Worm (Caenorhabditis elegans): ENCODE data around the gene ubc-24.

Gene ubc-24

ce11 chrII:8396041-8396440, 9.4 kb upstream of the ubc-24 start, which contains the start of gene F49E12.7:
Gene F49E12.7 (minus strand): TSS chrII:8396141.
- TF ChIP-seq zag-1 (tag; optimal IDR thresholded peaks at IDR 0.05), result no peak

ce11 chrII:8399064-8399463, 6.3 kb upstream of the ubc-24 start, which contains the start of gene dod-23:
Gene dod-23 (minus strand): TSS chrII:8399164.
- TF ChIP-seq nhr-23 (tag; optimal IDR thresholded peaks at IDR 0.05) (no peak), lin-13 (GFP tag; optimal IDR thresholded peaks at IDR 0.05) (no peak), sem-4 (tag; optimal IDR thresholded peaks at IDR 0.05) (no peak), gmeb-1 (tag; optimal IDR thresholded peaks at IDR 0.05) (no peak), nhr-237 (tag; optimal IDR thresholded peaks at IDR 0.05) (no peak), lin-11 (tag; optimal IDR thresholded peaks at IDR 0.05) (no peak), Y55F3AM.14 (GFP tag; optimal IDR thresholded peaks at IDR 0.05) (no peak), elt-1 (tag; optimal IDR thresholded peaks at IDR 0.05) (no peak), aly-2 (tag; optimal IDR thresholded peaks at IDR 0.05) (no peak)

DNA sequence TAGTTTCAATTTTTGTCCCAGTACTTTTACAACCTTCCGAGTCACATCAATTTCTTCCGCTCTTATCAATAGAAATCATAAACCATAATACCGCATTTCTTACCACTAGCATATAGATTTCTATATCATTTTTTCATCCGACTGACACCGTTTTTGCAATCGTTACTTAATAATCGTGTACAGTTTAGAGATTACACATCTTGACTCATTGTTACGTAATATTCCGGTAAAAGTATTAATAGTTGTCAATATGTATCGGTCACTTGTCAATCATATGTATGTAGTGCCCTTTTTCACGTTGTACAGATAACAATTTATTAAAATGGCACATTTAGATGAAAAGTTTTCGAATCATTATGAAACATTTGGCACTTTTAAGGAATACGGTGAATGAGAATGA, 5.4 kb upstream of the ubc-24 start:
- peak; percentile 30 for TF ChIP-seq fos-1 (tag; optimal IDR thresholded peaks at IDR 0.05)
- TF ChIP-seq elt-1 (tag; optimal IDR thresholded peaks at IDR 0.05), result no peak

DNA sequence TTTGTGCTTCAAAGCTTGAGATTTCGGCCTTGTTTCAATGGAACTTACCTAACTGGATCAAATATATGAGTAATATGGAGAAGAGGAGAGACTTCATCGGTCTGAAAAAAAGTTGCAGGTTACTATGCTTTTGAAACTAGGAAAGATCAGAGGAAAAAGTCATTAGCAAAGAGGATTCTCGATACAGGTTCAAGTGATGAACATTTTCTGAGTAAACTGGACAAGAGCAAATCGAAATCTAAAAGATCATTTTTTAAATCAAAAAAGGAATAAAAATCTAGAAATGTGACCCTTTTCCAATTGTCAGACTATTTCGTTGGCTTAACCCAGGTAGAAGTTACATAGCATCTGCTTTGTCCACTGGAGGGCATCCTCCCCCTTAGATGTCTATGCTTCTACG, 655 bp upstream of the ubc-24 start, which contains the start of gene skpo-1:
Gene skpo-1 (minus strand): TSS at position 101 of the 400 bp plus-strand sequence.
- no peak for TF ChIP-seq dmd-4 (tag; optimal IDR thresholded peaks at IDR 0.05)
- TF ChIP-seq nhr-21 (tag; optimal IDR thresholded peaks at IDR 0.05), result no peak
- TF ChIP-seq mbf-1 (tag; optimal IDR thresholded peaks at IDR 0.05), result no peak
- TF ChIP-seq gmeb-1 (tag; optimal IDR thresholded peaks at IDR 0.05), result no peak
- TF ChIP-seq nhr-77 (tag; optimal IDR thresholded peaks at IDR 0.05), result no peak
- TF ChIP-seq ztf-11 (tag; optimal IDR thresholded peaks at IDR 0.05), result no peak
- no peak for TF ChIP-seq crh-2 (tag; optimal IDR thresholded peaks at IDR 0.05)
- no peak for TF ChIP-seq nhr-12 (tag; optimal IDR thresholded peaks at IDR 0.05)
- TF ChIP-seq sma-3 (GFP tag; optimal IDR thresholded peaks at IDR 0.05), result no peak
- no peak for TF ChIP-seq lin-11 (tag; optimal IDR thresholded peaks at IDR 0.05)

- TF ChIP-seq lin-11 (tag; optimal IDR thresholded peaks at IDR 0.05) (no peak), blmp-1 (tag; optimal IDR thresholded peaks at IDR 0.05; ENCODE audit: insufficient read depth) (no peak), alr-1 (tag; optimal IDR thresholded peaks at IDR 0.05) (no peak), sem-4 (tag; optimal IDR thresholded peaks at IDR 0.05) (no peak), nhr-77 (tag; optimal IDR thresholded peaks at IDR 0.05) (no peak), elt-1 (tag; optimal IDR thresholded peaks at IDR 0.05) (no peak), fos-1 (tag; optimal IDR thresholded peaks at IDR 0.05) (no peak), Y55F3AM.14 (GFP tag; optimal IDR thresholded peaks at IDR 0.05) (no peak), unc-39 (tag; optimal IDR thresholded peaks at IDR 0.05) (no peak), lsy-2 (tag; optimal IDR thresholded peaks at IDR 0.05) (no peak), nhr-11 (tag; optimal IDR thresholded peaks at IDR 0.05) (no peak), unc-55 (GFP tag; optimal IDR thresholded peaks at IDR 0.05) (no peak), egl-27 (tag; optimal IDR thresholded peaks at IDR 0.05) (no peak), ZK546.5 (tag; optimal IDR thresholded peaks at IDR 0.05) (no peak), ceh-16 (tag; optimal IDR thresholded peaks at IDR 0.05) (no peak), gmeb-1 (tag; optimal IDR thresholded peaks at IDR 0.05) (no peak), peb-1 (tag; optimal IDR thresholded peaks at IDR 0.05) (no peak), sma-9 (GFP tag; optimal IDR thresholded peaks at IDR 0.05) (no peak), sma-9 (tag; optimal IDR thresholded peaks at IDR 0.05) (no peak), mbf-1 (tag; optimal IDR thresholded peaks at IDR 0.05) (no peak)
Measured at ce11 chrII:8407491-8407890, 2.1 kb downstream of the ubc-24 start, which contains the start of gene sra-13. Gene sra-13 (plus strand): TSS chrII:8407685.

DNA sequence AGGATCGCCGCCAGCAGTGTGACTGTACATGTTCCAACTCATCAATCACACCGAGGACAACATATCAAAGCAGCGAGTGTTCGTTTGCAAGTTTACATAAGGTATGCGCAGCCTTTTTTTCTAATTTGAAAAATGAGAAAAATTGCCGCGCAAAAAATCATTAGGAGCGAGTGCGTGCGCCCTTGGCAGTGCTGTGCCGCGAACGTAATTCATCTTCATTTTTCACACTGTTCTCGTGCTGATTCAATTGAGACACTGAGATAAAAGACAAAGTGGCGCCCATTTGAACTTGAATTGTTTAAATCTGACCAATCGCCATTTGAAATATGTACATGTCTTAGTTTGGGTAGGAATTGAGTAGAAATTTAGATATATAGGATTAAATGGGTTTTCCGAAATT, 4.1 kb downstream of the ubc-24 start:
- TF ChIP-seq Y55F3AM.14 (GFP tag; optimal IDR thresholded peaks at IDR 0.05) (no peak), sem-4 (tag; optimal IDR thresholded peaks at IDR 0.05) (peak; percentile 28), lin-11 (tag; optimal IDR thresholded peaks at IDR 0.05) (no peak), unc-55 (GFP tag; optimal IDR thresholded peaks at IDR 0.05) (no peak)

ce11 chrII:8411002-8411401, 5.6 kb downstream of the ubc-24 start:
- TF ChIP-seq egl-27 (tag; optimal IDR thresholded peaks at IDR 0.05), result no peak
- no peak for TF ChIP-seq nhr-11 (tag; optimal IDR thresholded peaks at IDR 0.05)
- no peak for TF ChIP-seq nhr-237 (tag; optimal IDR thresholded peaks at IDR 0.05)
- no peak for TF ChIP-seq nhr-23 (tag; optimal IDR thresholded peaks at IDR 0.05)
- no peak for TF ChIP-seq alr-1 (tag; optimal IDR thresholded peaks at IDR 0.05)
- TF ChIP-seq mdl-1 (tag; optimal IDR thresholded peaks at IDR 0.05), result no peak

All from whole organism, L2 larva.